Fruit fly (Drosophila melanogaster): ENCODE results near the gene Obp19b.
"Not testable (repeated sequence)": the region's sequence is repeated elsewhere in the genome, so short reads cannot be mapped to it uniquely, and the experiment has no call there.

Obp19b gene

dm6 chrX:20433345-20434332 is 17.1 kb downstream of the Obp19b start, which contains the start of gene CG1695:
TSS of gene CG1695 (plus strand) at chrX:20433950.
- peak; percentile 18 for TF ChIP-seq CG14655 (GFP tag; optimal IDR thresholded peaks at IDR 0.05)
- TF ChIP-seq CG8159 (tag; optimal IDR thresholded peaks at IDR 0.05): peak; percentile 6
- TF ChIP-seq Pif1B (GFP tag; optimal IDR thresholded peaks at IDR 0.05): no peak
- TF ChIP-seq gl (tag; optimal IDR thresholded peaks at IDR 0.05): no peak
- TF ChIP-seq Pif1A (GFP tag; optimal IDR thresholded peaks at IDR 0.05): peak; percentile 2
- TF ChIP-seq CG4496 (GFP tag; IDR thresholded peaks at IDR 0.05): peak; percentile 15; the same call in 1 of the 3 replicates

- TF ChIP-seq Snoo (tag; optimal IDR thresholded peaks at IDR 0.05) (no peak), Ets98B (GFP tag; IDR thresholded peaks at IDR 0.05) (no peak), gl (tag; optimal IDR thresholded peaks at IDR 0.05) (no peak), D1 (tag; optimal IDR thresholded peaks at IDR 0.05) (no peak), CG8301 (tag; optimal IDR thresholded peaks at IDR 0.05) (no peak), CG12605 (GFP tag; IDR thresholded peaks at IDR 0.05) (no peak), EcR (GFP tag; optimal IDR thresholded peaks at IDR 0.05) (no peak), CG17806 (tag; optimal IDR thresholded peaks at IDR 0.05) (no peak), rn (GFP tag; IDR thresholded peaks at IDR 0.05) (no peak), CG34367 (tag; optimal IDR thresholded peaks at IDR 0.05) (no peak), Pif1B (GFP tag; optimal IDR thresholded peaks at IDR 0.05) (no peak), Pif1A (GFP tag; optimal IDR thresholded peaks at IDR 0.05) (no peak)
These were observed 18.0 kb downstream of the Obp19b start for dm6 chrX:20434534-20434933.

- TF ChIP-seq CG12605 (GFP tag; IDR thresholded peaks at IDR 0.05) (no peak), CG8301 (tag; optimal IDR thresholded peaks at IDR 0.05) (no peak), CG8159 (tag; optimal IDR thresholded peaks at IDR 0.05) (no peak), Pif1A (GFP tag; optimal IDR thresholded peaks at IDR 0.05) (no peak), CG17806 (tag; optimal IDR thresholded peaks at IDR 0.05) (no peak), fd96Ca (GFP tag; IDR thresholded peaks at IDR 0.05) (no peak), gl (tag; optimal IDR thresholded peaks at IDR 0.05) (no peak), CG9948 (tag; optimal IDR thresholded peaks at IDR 0.05) (no peak), CG14655 (GFP tag; optimal IDR thresholded peaks at IDR 0.05) (no peak), CG4496 (GFP tag; IDR thresholded peaks at IDR 0.05) (no peak), Snoo (tag; optimal IDR thresholded peaks at IDR 0.05) (no peak), Pif1B (GFP tag; optimal IDR thresholded peaks at IDR 0.05) (no peak)
These were observed 20.3 kb downstream of the Obp19b start for dm6 chrX:20436866-20437265.

dm6 chrX:20446071-20446470 is 29.5 kb downstream of the Obp19b start, which contains the start of gene CG42578:
TSS of gene CG42578 (plus strand) at chrX:20446371.
- not testable (repeated sequence) for TF ChIP-seq CG8301 (tag; optimal IDR thresholded peaks at IDR 0.05); rn (GFP tag; IDR thresholded peaks at IDR 0.05); fd96Ca (GFP tag; IDR thresholded peaks at IDR 0.05)

dm6 chrX:20447865-20448584 is 31.5 kb downstream of the Obp19b start:
- TF ChIP-seq gl (tag; optimal IDR thresholded peaks at IDR 0.05) (no peak), CG8159 (tag; optimal IDR thresholded peaks at IDR 0.05) (peak; percentile 31), CG14655 (GFP tag; optimal IDR thresholded peaks at IDR 0.05) (peak; percentile 12), Ets98B (GFP tag; IDR thresholded peaks at IDR 0.05) (no peak)

- TF ChIP-seq Pif1B (GFP tag; optimal IDR thresholded peaks at IDR 0.05) (no peak), CG17806 (tag; optimal IDR thresholded peaks at IDR 0.05) (no peak), Ets98B (GFP tag; IDR thresholded peaks at IDR 0.05) (no peak), D1 (tag; optimal IDR thresholded peaks at IDR 0.05) (no peak), CG8301 (tag; optimal IDR thresholded peaks at IDR 0.05) (no peak), CG4496 (GFP tag; IDR thresholded peaks at IDR 0.05) (no peak), CG34367 (tag; optimal IDR thresholded peaks at IDR 0.05) (no peak)
These were observed 32.4 kb downstream of the Obp19b start, which contains the start of gene tbc for dm6 chrX:20448828-20449427. TSS of gene tbc (plus strand) at chrX:20449331.

dm6 chrX:20466382-20466928 is 49.9 kb downstream of the Obp19b start:
- TF ChIP-seq CG15710 (tag; optimal IDR thresholded peaks at IDR 0.05) (no peak), Pif1A (GFP tag; optimal IDR thresholded peaks at IDR 0.05) (no peak), CG17806 (tag; optimal IDR thresholded peaks at IDR 0.05) (no peak), CG8301 (tag; optimal IDR thresholded peaks at IDR 0.05) (no peak), Snoo (tag; optimal IDR thresholded peaks at IDR 0.05) (no peak), CG4496 (GFP tag; IDR thresholded peaks at IDR 0.05) (no peak), CG13204 (GFP tag; optimal IDR thresholded peaks at IDR 0.05) (no peak), CG32121 (GFP tag; IDR thresholded peaks at IDR 0.05) (no peak), CG14655 (GFP tag; optimal IDR thresholded peaks at IDR 0.05) (no peak), Pif1B (GFP tag; optimal IDR thresholded peaks at IDR 0.05) (no peak), CG9948 (tag; optimal IDR thresholded peaks at IDR 0.05) (no peak), Ets98B (GFP tag; IDR thresholded peaks at IDR 0.05) (no peak), gl (tag; optimal IDR thresholded peaks at IDR 0.05) (no peak), CG8159 (tag; optimal IDR thresholded peaks at IDR 0.05) (no peak), CG12605 (GFP tag; IDR thresholded peaks at IDR 0.05) (no peak), rn (GFP tag; IDR thresholded peaks at IDR 0.05) (no peak)
